Fruit fly (Drosophila melanogaster): ENCODE measurements around the gene CG14400.

Gene CG14400

DNA sequence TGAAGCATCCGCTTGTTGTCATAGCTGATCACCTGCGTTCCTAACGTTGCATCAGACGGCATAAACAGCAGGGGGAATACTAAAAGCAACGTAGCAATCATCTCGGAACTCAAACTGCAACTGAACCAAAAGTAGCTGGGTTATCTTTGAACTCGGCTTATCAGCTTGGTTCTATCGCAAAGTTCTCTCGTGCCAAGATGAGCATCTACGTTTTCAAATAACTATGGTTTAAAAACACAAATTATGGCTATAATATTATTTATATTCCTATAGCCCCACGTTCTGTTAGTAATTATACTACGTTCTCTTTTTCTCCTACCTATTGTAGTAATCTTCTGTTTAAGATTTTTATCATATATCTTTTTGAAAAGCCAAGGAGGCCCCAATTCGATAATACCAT, at the start of gene CG14400:
TSS of gene CG14400 (minus strand) at position 101 of the 400 bp plus-strand sequence.
- TF ChIP-seq noc (tag; optimal IDR thresholded peaks at IDR 0.05), result no peak

DNA sequence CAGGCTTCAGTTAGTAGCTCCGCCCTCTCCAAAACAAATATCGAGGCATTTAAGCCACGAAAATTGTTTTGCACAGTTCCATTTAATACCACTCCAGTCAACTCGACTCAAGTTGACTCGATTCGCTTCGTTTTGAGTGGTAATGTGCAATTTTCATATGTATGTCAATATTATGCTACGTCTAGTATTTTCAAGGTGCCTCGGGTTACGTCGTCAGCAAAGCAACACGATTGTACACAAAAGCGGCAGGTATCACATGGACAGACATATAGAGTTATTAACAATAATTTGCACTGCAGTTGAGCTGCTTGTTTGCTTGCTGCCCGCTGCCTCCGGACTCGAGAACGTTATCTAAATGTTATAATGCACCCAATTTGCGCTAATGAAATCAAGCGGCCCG, 47.3 kb upstream of the CG14400 start:
- TF ChIP-seq noc (tag; optimal IDR thresholded peaks at IDR 0.05), result no peak

DNA sequence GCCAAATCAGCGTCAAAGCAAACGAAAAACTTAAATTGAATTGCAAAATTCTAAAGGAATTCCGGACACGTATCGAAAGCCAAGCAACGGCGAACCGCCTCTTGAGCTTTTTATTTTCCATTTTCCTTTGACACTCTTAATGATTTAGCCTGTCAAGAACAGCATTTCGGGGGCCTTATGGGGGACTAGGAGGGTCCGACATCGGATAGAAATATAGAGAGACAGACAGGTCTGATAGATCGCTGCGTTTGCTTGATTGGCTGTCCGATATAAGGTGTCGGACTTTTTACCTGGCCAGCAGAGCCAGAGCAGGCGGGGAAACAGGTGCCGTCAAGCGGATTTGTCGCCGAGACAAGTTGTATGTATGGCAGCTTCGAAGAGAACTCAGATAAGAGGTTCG, 46.6 kb upstream of the CG14400 start:
- TF ChIP-seq noc (tag; optimal IDR thresholded peaks at IDR 0.05), result peak; percentile 73

DNA sequence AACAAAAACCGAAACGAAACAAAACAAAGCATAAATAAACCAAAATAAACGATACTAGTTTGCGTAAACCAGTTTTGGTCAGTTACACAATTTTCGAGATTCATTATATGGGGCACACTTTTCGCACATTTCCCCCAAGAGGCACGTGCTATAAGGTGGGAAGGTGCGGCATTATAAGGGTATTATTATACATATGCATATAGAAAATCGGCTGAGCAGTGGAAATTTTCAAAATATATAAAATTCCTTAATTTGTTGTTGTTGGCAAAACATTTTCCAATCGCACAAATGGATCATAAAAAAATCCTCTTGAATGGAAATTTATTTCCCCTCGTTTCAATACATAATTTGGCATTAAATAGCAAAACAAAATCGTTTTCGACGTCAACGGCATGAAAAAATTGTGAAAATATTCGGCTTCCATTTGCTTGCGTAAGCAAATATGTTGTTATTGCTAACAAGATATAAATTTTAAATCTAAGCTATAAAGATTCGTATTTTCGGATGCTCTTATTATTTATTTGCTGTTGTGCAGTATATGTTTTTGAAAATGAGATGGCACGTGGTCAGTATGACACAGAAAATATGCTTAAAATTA, 40.9 kb upstream of the CG14400 start:
- no peak for TF ChIP-seq noc (tag; optimal IDR thresholded peaks at IDR 0.05)

DNA sequence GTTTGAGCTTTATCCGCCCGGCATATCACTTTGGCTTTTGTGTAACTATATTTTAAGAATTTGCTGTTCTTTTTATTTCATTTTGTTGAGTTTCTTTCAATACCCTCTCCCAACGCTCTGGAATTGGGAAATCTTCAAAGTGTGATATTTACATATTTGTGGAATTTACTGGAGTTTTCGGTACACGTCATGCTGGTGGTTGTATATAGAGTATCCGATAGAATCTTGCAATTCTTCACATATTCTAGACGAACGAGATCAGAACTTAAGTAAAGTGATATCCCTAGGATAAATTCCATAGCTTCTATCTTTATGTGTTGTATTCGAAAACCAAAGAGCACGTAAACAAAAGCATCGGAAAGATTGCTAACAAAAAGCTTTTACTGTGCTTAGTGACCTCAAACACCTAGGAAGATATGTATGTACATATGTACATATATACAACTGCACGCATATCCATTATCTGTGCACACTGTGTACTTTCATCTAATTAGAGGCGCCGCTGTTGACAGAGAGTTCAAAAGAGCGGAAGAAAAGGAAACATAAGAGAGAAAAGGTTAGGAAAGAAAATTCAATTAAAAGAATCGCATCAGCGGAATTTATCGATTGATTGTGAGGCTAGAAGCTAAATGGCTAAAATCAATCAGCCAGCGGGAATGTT, 39.1 kb upstream of the CG14400 start:
- TF ChIP-seq noc (tag; optimal IDR thresholded peaks at IDR 0.05), result no peak

DNA sequence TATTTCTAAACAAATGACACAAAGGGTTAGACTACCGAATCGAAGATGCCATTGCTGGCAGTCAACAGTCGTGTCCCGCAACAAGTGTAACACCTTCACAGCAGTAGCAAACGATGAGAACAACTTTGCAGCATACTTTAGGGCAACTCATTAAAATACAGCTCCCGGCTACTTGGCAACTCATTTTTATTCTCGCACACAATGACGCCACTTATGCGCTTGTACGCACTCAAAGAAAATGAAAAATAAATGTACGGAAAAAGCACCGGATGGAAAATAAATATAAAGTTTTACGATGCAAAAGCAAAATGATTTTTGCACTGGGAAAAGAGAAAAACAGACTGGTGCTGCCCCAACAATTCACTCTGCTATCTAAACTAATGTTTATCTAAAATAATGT, 33.5 kb upstream of the CG14400 start:
- no peak for TF ChIP-seq noc (tag; optimal IDR thresholded peaks at IDR 0.05)

DNA sequence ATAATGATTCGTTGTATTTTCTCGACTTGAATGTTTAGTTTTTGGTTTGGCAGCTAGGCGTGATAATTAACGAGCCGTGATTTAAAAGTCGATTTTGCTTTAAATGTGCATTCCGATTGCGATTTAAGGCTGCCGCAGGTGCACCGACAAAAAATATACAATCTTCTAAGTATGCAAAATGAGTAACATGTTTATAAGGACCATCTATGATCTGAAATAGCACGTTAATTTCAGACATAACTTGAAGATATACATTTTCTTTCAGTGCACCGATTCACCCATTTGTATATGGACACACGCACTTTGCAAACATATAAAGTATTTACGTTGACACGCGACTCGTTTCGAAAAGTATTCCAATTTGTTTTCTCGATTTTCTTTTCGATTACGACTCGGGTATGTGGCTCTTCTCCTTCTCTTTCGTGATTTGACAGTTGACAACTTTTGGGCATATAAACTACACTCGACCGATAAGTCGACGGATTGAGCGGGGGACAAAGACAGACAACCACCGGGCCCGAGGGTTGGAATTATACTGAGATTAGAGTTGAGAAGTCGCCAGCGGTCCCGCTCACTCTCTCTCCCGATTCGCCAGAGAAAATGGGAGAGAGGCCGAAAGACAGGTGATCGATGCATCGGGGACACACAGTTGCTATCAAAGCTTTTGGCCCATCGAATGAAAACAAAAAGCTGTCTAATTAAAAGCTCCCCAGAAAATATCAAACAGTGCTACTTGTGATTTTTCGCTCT, 32.3 kb upstream of the CG14400 start:
- TF ChIP-seq noc (tag; optimal IDR thresholded peaks at IDR 0.05), result no peak

DNA sequence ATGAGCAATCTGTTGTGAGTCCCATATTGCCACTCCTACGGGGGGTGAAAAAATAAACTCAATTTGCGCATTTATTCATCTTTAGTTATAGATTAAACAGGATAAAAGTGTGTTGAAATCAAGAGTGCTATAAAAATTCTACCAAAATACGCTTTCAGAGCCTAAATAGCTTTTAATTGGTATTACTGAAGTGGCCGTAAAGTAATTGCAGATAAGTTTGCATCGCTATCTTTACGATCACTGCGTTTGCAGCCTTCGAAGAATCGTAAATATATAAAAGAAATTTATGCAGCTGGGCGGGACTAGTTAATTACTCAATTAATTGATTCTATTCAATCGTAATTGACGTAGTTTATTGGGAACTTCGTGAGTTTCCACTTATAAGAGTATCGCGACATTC, 29.6 kb upstream of the CG14400 start:
- no peak for TF ChIP-seq noc (tag; optimal IDR thresholded peaks at IDR 0.05)

DNA sequence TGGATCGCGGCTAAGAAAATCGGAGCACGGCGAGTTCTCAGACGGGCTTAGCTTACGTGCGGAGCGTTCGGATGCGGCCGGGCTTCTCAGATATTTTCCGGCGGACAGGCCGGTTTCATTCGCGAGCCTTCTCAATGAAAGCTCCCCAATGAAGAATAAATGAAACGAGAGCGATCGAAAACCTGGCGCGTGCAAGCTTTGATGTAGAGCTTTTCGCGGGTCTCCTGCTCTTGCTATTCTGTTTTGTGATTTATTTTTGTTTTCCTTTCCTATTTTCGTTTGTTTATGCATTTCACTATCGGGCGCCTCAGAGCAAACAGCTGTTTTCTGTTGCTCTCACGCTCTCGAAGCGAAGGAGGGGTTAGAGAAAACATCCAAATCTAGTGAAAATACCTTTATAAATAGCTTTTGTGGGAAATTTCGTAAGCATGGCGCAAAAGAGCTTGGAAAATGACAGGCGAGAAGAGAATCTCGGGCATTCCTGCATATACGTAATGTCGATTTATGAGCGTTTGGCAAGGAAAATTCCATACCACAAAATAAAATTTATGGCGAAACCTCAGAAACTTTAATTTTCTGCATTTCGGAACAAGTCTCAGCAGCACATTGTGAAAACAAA, 28.3 kb upstream of the CG14400 start:
- TF ChIP-seq noc (tag; optimal IDR thresholded peaks at IDR 0.05), result peak; percentile 25

DNA sequence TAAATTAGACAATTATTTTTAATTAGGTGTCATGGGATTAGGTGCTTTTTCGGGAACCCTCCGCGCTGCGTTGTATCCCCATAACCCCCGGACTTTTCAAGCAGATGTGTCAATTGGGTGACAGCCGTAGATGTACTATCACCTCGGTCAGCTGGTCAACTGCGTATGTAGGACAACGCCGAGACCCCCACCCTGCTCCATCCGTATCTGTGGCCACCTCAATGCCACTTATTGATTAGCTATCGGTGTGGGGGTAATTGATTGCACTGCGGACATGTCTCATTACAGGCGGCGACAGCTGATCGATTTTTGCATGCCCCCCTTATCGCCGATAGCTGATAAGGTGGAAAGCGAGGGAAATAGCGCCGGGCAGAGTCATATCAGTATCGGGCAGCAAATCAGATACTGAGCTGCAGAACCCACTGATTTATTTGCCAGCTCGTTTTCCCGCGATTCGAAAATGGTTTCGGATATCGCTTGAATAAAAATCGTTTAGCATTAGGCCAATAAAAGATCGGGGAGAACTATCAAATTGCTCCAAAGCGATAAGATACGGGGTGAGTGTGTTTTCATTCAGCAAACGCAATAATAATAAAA, 26.0 kb upstream of the CG14400 start:
- peak; percentile 67 for TF ChIP-seq noc (tag; optimal IDR thresholded peaks at IDR 0.05)

DNA sequence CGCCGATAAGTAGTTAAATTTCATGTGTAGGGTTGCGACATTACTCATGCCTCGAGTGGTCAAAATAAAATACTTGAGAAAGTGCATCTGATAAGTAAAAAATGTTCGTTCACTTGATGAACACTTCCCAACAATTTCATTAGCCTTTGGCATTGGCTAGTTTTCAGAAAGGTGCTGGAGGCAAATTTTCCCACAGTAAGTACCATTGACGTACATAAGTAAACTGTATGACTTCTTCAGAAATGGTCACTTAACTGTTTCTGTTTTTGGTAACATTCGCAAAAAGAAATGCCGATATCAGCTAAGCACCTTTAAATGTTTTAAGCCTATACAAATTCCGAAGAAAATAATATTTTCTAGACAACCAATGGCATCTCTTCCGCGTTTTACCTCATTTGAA, 25.4 kb upstream of the CG14400 start:
- TF ChIP-seq noc (tag; optimal IDR thresholded peaks at IDR 0.05), result no peak

DNA sequence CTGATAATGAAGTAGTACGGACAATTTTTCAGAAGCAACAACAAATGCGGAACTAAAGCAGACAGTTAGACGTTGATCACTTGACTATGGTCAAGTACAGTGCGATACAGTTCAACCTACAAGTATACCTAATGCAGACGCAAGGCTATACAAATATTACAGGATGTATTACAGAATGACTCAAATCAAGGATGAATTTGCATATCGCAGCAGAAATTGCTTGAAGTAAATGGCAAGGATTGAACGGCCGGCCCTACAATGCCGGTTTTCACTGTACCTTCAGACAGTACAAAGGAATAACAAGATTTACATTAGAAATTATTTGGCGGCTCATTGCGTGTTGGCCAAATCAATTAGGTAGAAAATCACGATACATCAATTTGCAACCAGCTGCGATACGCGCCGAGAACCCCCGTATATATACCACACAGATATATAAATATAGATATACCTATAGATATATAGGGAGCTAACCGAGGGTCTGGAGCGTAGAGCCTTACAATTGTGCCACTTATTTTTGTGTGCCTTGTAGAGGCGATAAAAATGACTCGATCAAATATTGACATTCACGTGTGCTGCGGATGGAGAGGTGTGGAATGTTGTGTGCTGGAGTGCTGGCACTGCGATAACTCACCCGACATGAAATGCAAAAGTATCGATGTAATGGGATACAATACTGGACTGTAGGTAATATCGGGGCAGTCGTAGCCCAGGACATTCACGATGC, 23.8 kb upstream of the CG14400 start:
- peak; percentile 82 for TF ChIP-seq noc (tag; optimal IDR thresholded peaks at IDR 0.05)

DNA sequence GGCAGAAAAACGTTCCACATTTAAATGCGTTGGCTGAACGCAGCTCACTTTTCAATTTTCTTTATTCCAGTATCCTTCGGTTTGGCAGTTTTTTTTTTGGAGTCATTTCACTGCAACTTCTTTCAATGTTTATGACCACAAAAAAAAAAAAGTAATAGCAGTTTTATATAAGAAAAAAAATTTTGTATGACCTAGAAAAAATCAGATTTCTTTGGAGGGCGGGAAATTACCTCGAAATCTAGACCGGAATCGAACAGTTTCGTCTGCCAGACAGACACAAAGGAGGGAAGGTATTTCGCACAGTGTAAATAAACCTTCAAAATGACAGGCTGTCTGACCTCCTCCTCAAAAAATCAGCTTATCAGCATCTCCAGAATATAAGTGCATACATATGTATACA, 22.8 kb upstream of the CG14400 start:
- no peak for TF ChIP-seq noc (tag; optimal IDR thresholded peaks at IDR 0.05)

DNA sequence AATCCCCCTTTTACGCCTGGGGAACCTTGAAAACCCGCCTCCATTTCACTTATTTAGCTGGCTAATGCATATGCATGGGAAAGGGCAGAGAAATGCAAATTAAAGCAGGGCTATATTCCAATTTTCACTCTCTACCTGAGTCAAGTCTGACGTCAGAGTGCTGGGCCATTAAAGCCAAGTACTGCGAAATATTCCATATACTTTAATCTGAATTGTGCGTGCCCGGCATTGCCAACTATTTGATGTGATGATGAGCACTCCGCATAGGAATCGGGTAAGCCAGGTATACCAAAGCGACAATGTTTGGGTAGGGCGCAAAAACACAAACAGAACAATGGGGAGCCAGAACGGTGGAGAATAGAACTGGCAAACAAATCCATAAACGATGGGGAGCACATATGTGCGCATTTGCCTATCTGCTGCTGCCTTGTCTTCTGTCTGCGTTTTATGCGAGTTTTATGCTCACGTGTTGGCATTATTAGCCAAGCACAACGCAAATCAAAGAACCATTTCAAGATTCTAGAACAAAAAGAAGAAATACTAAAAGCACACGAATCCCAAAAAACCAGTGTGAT, 22.0 kb upstream of the CG14400 start:
- TF ChIP-seq noc (tag; optimal IDR thresholded peaks at IDR 0.05), result peak; percentile 33

DNA sequence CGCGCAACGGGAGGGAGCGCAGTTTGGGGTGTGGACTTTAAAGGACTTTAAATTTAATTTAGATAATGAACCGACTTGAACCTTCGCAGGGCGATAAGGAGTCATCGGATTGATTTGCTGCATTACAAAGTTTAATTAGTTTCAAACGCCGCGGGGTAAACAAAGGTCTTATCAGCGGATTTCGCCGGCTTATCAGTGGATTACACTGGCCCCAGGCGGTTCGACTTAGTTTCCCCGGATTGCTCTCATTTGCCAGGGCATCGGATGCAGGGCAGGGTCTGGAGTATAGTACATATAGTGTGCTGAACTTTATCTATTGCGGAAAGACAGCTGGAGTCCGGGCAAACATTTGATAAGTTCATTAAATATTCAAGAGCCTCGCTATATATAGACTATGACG, 20.8 kb upstream of the CG14400 start:
- TF ChIP-seq noc (tag; optimal IDR thresholded peaks at IDR 0.05), result no peak
